Fruit fly (Drosophila melanogaster): Measurements from ENCODE around the gene CG14259.

- TF ChIP-seq CTCF (optimal IDR thresholded peaks at IDR 0.05), result no peak
- TF ChIP-seq CG8478 (optimal IDR thresholded peaks at IDR 0.05), result no peak
These were observed 41.6 kb downstream of the CG14259 start for dm6 chr3R:27135692-27136641.
